Worm (Caenorhabditis elegans) whole organism, young adult: ENCODE results near the gene F38H4.4.

Source experiments
- B0035.1 ChIP-seq: sonication (generic microtip); optimal IDR thresholded peaks from 2 replicates; lab custom pipeline; 2016; ENCODE audit warnings: missing genetic modification characterization, mild to moderate bottlenecking, missing compliant biosample characterization, missing genotype, missing genetic modification reagents
- atf-7 ChIP-seq: sonication (generic microtip); optimal IDR thresholded peaks from 2 replicates; lab custom pipeline; 2017; ENCODE audit warnings: mild to moderate bottlenecking, missing genetic modification characterization, missing compliant biosample characterization
- ccch-3 ChIP-seq: fragments of 200-800 bp; sonication (Bioruptor generic); optimal IDR thresholded peaks from 2 replicates; lab custom pipeline; 2018; ENCODE audit warnings: mild to moderate bottlenecking, missing genetic modification characterization, missing compliant biosample characterization
- ceh-100 ChIP-seq: fragments of 200-800 bp; sonication (Bioruptor generic); IDR thresholded peaks from 2 replicates; pipeline ENCODE4 v1.3.6; 2022; ENCODE audit warnings: missing genetic modification reagents, missing genetic modification characterization, missing compliant biosample characterization
- hmg-20 ChIP-seq: fragments of 200-800 bp; sonication (Bioruptor generic); IDR thresholded peaks from 2 replicates; pipeline ENCODE4 v1.3.6; 2022; ENCODE audit warnings: missing genetic modification reagents, missing genetic modification characterization, missing compliant biosample characterization
- lin-40 ChIP-seq: sonication (generic microtip); optimal IDR thresholded peaks from 2 replicates; lab custom pipeline; 2016; ENCODE audit warnings: missing genetic modification characterization, mild to moderate bottlenecking, missing compliant biosample characterization, missing genotype, missing genetic modification reagents
- nhr-27 ChIP-seq: fragments of 200-800 bp; sonication (Bioruptor generic); optimal IDR thresholded peaks from 2 replicates; lab custom pipeline; 2018; ENCODE audit warnings: mild to moderate bottlenecking, missing genetic modification characterization, moderate library complexity, missing compliant biosample characterization
- tbx-9 ChIP-seq: sonication (generic microtip); optimal IDR thresholded peaks from 2 replicates; lab custom pipeline; 2016; ENCODE audit warnings: borderline replicate concordance, missing genetic modification characterization, inconsistent platforms, missing compliant biosample characterization
- unc-130 ChIP-seq: sonication (generic microtip); optimal IDR thresholded peaks from 2 replicates; lab custom pipeline; 2016; ENCODE audit warnings: missing genetic modification reagents, missing genetic modification characterization, missing compliant biosample characterization
- ztf-18 ChIP-seq: sonication (generic microtip); optimal IDR thresholded peaks from 2 replicates; lab custom pipeline; 2016; ENCODE audit warnings: missing genotype, mild to moderate bottlenecking, missing genetic modification characterization, missing compliant biosample characterization
- ztf-22 ChIP-seq: fragments of 200-800 bp; sonication (Bioruptor generic); optimal IDR thresholded peaks from 2 replicates; lab custom pipeline; 2018; ENCODE audit warnings: mild to moderate bottlenecking, missing genetic modification characterization, moderate library complexity, missing compliant biosample characterization

DNA sequence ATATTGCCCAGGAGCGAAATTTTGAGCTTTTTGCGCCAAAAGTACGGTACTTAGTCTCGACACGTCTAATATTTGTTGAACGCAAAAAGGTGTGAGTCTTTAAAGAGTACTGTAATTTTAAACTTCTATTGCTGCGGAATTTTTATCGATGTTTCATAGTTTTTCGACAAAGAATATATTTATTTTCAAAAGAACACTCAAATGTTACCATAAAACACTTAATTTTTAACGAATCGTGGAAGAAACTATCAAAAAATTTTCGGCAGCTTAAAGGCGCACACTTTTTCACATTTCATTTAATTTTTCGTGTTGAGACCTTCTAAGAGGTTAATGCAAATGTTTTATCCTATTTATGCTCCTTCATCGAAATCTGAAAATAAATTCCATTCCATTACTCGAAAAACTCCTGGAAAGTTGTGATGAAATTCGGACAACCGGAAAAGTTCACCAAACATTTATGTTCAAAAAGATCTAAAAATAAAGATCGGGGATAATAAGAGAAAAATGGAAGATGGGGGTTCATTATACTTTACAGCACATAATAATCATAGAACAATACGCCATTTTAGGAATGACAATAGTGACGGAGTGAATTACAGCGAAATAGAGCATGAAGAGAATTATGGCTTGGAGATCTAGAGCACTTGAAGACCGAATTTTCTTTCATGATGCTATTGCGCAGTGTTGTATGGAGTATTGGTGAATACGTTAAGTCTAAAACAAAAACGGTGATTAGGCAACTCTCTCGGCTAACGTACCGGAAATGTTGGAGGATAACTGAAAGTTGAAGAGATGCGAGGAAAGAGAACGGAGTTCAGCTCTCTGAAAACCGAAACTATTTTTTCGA lies 27.8 kb upstream of the F38H4.4 start:
- TF ChIP-seq tbx-9 (tag; lab: Kevin White, UChicago), result no peak
- TF ChIP-seq ccch-3 (GFP tag; lab: Kevin White, UChicago), result no peak
- no peak for TF ChIP-seq hmg-20 (GFP tag; lab: Robert Waterston, UW)
- peak; percentile 42 for TF ChIP-seq unc-130
- no peak for TF ChIP-seq lin-40 (tag; lab: Kevin White, UChicago)
- TF ChIP-seq ztf-22 (GFP tag; lab: Kevin White, UChicago), result no peak
- TF ChIP-seq ztf-18, result no peak
- peak; percentile 44 for TF ChIP-seq atf-7 (tag; lab: Kevin White, UChicago)
- TF ChIP-seq ceh-100, result no peak
- no peak for TF ChIP-seq nhr-27
- TF ChIP-seq B0035.1, result peak; percentile 8
